Fruit fly (Drosophila melanogaster): ENCODE measurements around the gene Oseg5.

dm6 chr2L:20801801-20802200 lies 33.8 kb downstream of the Oseg5 start:
- TF ChIP-seq tj (GFP tag; optimal IDR thresholded peaks at IDR 0.05) (no peak), Clk (GFP tag; optimal IDR thresholded peaks at IDR 0.05) (no peak), CG7045 (GFP tag; optimal IDR thresholded peaks at IDR 0.05) (no peak)
